Fruit fly (Drosophila melanogaster): Measurements from ENCODE around the gene Kaz.

Gene Kaz

DNA sequence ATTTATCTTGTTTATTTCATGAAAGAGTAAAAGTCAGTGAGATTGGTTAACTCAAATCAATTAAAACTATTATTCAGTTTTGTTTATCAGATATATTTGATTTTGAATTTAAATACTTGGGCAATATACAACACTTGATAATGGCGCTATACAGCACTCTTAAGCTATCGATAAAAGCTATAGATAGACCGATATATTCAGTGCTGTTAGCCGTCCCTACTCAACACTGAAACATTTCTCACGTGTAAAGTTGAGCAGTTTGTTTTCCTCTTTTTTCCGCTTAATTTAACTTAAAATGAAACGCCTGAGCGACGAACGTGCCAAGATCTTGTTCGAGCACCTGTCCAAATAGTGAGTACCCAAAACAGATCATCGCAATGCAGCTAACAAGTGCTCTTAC is 20.7 kb upstream of the Kaz start, which contains the start of gene CG7006 (continued):
- TF ChIP-seq lilli (GFP tag; optimal IDR thresholded peaks at IDR 0.05): peak; percentile 84
- no peak for TF ChIP-seq Spps (tag; optimal IDR thresholded peaks at IDR 0.05)
- TF ChIP-seq tap (tag; optimal IDR thresholded peaks at IDR 0.05): no peak
- TF ChIP-seq CG34376 (GFP tag; optimal IDR thresholded peaks at IDR 0.05): peak; percentile 33
- no peak for TF ChIP-seq CG13894 (tag; optimal IDR thresholded peaks at IDR 0.05)
- no peak for TF ChIP-seq seq (GFP tag; IDR thresholded peaks at IDR 0.05)
- no peak for TF ChIP-seq tio (GFP tag; optimal IDR thresholded peaks at IDR 0.05)
- TF ChIP-seq Awh (GFP tag; IDR thresholded peaks at IDR 0.05): no peak
- peak; percentile 86 for TF ChIP-seq CG1603 (tag; optimal IDR thresholded peaks at IDR 0.05)
- no peak for TF ChIP-seq BtbVII (GFP tag; optimal IDR thresholded peaks at IDR 0.05)
- TF ChIP-seq bbx (GFP tag; IDR thresholded peaks at IDR 0.05; ENCODE audit: partially characterized antibody): peak; percentile 76
- peak; percentile 88 for TF ChIP-seq CG6791 (GFP tag; IDR thresholded peaks at IDR 0.05; ENCODE audit: partially characterized antibody)
- TF ChIP-seq CG8924 (tag; optimal IDR thresholded peaks at IDR 0.05): no peak
- TF ChIP-seq Lim3 (GFP tag; IDR thresholded peaks at IDR 0.05): no peak
- TF ChIP-seq stc (GFP tag; IDR thresholded peaks at IDR 0.05): no peak
- TF ChIP-seq CG5953 (GFP tag; IDR thresholded peaks at IDR 0.05): no peak
- no peak for TF ChIP-seq pfk (GFP tag; optimal IDR thresholded peaks at IDR 0.05)
- peak; percentile 69 for TF ChIP-seq Side (GFP tag; optimal IDR thresholded peaks at IDR 0.05)
- peak; percentile 55 for TF ChIP-seq trh (GFP tag; optimal IDR thresholded peaks at IDR 0.05)
- TF ChIP-seq CG18476 (GFP tag; optimal IDR thresholded peaks at IDR 0.05): peak; percentile 48
- no peak for TF ChIP-seq CG8765 (GFP tag; IDR thresholded peaks at IDR 0.05)
- TF ChIP-seq hkb (optimal IDR thresholded peaks at IDR 0.05): no peak
- peak; percentile 43; the same call in 1 of the 2 replicates for TF ChIP-seq hkb (GFP tag; IDR thresholded peaks at IDR 0.05)
- TF ChIP-seq Dbx (GFP tag; IDR thresholded peaks at IDR 0.05): peak; percentile 90
- no peak for TF ChIP-seq Nf-YA (GFP tag; IDR thresholded peaks at IDR 0.05)
- peak; percentile 60 for TF ChIP-seq slp2 (GFP tag; optimal IDR thresholded peaks at IDR 0.05)
- peak; percentile 15 for TF ChIP-seq ewg (GFP tag; optimal IDR thresholded peaks at IDR 0.05)
- TF ChIP-seq CG12299 (tag; optimal IDR thresholded peaks at IDR 0.05): no peak
- TF ChIP-seq ase (GFP tag; IDR thresholded peaks at IDR 0.05): no peak
- no peak for TF ChIP-seq Dip2 (GFP tag; IDR thresholded peaks at IDR 0.05)
- peak; percentile 79 for TF ChIP-seq CG11247 (GFP tag; IDR thresholded peaks at IDR 0.05)
- TF ChIP-seq lov (optimal IDR thresholded peaks at IDR 0.05): no peak
- no peak for TF ChIP-seq lov (GFP tag; IDR thresholded peaks at IDR 0.05)
- TF ChIP-seq scrt (GFP tag; optimal IDR thresholded peaks at IDR 0.05): no peak
- peak; percentile 35 for TF ChIP-seq CG7987 (GFP tag; optimal IDR thresholded peaks at IDR 0.05)
- peak; percentile 11; the same call in 1 of the 2 replicates for TF ChIP-seq peb (GFP tag; IDR thresholded peaks at IDR 0.05)
- TF ChIP-seq h (optimal IDR thresholded peaks at IDR 0.05): no peak
- TF ChIP-seq Hey (tag; optimal IDR thresholded peaks at IDR 0.05): no peak
- no peak for TF ChIP-seq gsb-n (tag; optimal IDR thresholded peaks at IDR 0.05)
- peak; percentile 58 for TF ChIP-seq repo (GFP tag; optimal IDR thresholded peaks at IDR 0.05)
- no peak for TF ChIP-seq jigr1 (GFP tag; IDR thresholded peaks at IDR 0.05)
- TF ChIP-seq CG7839 (tag; optimal IDR thresholded peaks at IDR 0.05): no peak
- peak; percentile 85 for TF ChIP-seq CG12155 (GFP tag; optimal IDR thresholded peaks at IDR 0.05)
- no peak for TF ChIP-seq CG17912 (GFP tag; optimal IDR thresholded peaks at IDR 0.05)
- no peak for TF ChIP-seq CG11696 (GFP tag; IDR thresholded peaks at IDR 0.05)
- TF ChIP-seq Sox100B (GFP tag; optimal IDR thresholded peaks at IDR 0.05): no peak
- no peak for TF ChIP-seq CG9797 (GFP tag; optimal IDR thresholded peaks at IDR 0.05)
- no peak; the same call in 2 of the 3 replicates for TF ChIP-seq zen2 (GFP tag; IDR thresholded peaks at IDR 0.05; ENCODE audit: partially characterized antibody)
- TF ChIP-seq CG3847 (GFP tag; IDR thresholded peaks at IDR 0.05): peak; percentile 96
- no peak for TF ChIP-seq CG15269 (tag; optimal IDR thresholded peaks at IDR 0.05)
- no peak for TF ChIP-seq exex (tag; optimal IDR thresholded peaks at IDR 0.05)
- peak; percentile 74 for TF ChIP-seq Hsf (GFP tag; optimal IDR thresholded peaks at IDR 0.05)
- no peak for TF ChIP-seq CG11695 (GFP tag; IDR thresholded peaks at IDR 0.05)

Measured in whole organism, embryonic.